Worm (Caenorhabditis elegans) whole organism, late embryonic: ENCODE results near the gene unc-97.

Experiments
- C08G9.2 ChIP-seq: sonication (generic microtip); optimal IDR thresholded peaks from 2 replicates; lab custom pipeline; 2016; ENCODE audit warnings: mild to moderate bottlenecking, missing genetic modification characterization, moderate library complexity, missing compliant biosample characterization
- C38D4.7 ChIP-seq: fragments of 200-800 bp; sonication (Bioruptor generic); optimal IDR thresholded peaks from 2 replicates; lab custom pipeline; 2018; ENCODE audit warnings: mild to moderate bottlenecking, missing genetic modification characterization, moderate library complexity, missing compliant biosample characterization
- F13H6.1 ChIP-seq: sonication (generic microtip); optimal IDR thresholded peaks from 2 replicates; lab custom pipeline; 2016; ENCODE audit warnings: missing genetic modification characterization, missing compliant biosample characterization
- K02D7.2 ChIP-seq: sonication (generic microtip); optimal IDR thresholded peaks from 2 replicates; lab custom pipeline; 2017; ENCODE audit warnings: mild to moderate bottlenecking, missing genetic modification characterization, missing compliant biosample characterization
- K09A11.1 ChIP-seq: sonication (generic microtip); optimal IDR thresholded peaks from 2 replicates; lab custom pipeline; 2017; ENCODE audit warnings: antibody characterized with exemption, mild to moderate bottlenecking, missing genetic modification characterization, missing compliant biosample characterization; ENCODE audit not compliant: insufficient read depth
- T23F11.4 ChIP-seq: fragments of 200-800 bp; sonication (Bioruptor generic); optimal IDR thresholded peaks from 2 replicates; lab custom pipeline; 2018; ENCODE audit warnings: mild to moderate bottlenecking, missing genetic modification characterization, missing compliant biosample characterization
- ama-1 ChIP-seq: fragments of 150-350 bp; optimal IDR thresholded peaks from 2 replicates; lab custom pipeline; 2014
- ceh-14 ChIP-seq: sonication (generic microtip); optimal IDR thresholded peaks from 2 replicates; lab custom pipeline; 2016; ENCODE audit warnings: missing genotype, missing genetic modification characterization, missing compliant biosample characterization
- ceh-18 ChIP-seq: sonication (generic microtip); optimal IDR thresholded peaks from 2 replicates; lab custom pipeline; 2016; ENCODE audit warnings: missing genetic modification characterization, missing compliant biosample characterization
- ceh-19 ChIP-seq: fragments of 200-800 bp; sonication (Bioruptor generic); optimal IDR thresholded peaks from 2 replicates; lab custom pipeline; 2018; ENCODE audit warnings: mild to moderate bottlenecking, missing genetic modification characterization, missing compliant biosample characterization
- ceh-22 ChIP-seq: sonication (generic microtip); optimal IDR thresholded peaks from 2 replicates; lab custom pipeline; 2017; ENCODE audit warnings: missing biosample characterization, missing genetic modification characterization
- ceh-24 ChIP-seq: sonication (generic microtip); optimal IDR thresholded peaks from 2 replicates; lab custom pipeline; 2016; ENCODE audit warnings: mild to moderate bottlenecking, missing genetic modification characterization, missing compliant biosample characterization
- ceh-30 ChIP-seq: fragments of 150-350 bp; optimal IDR thresholded peaks from 2 replicates; lab custom pipeline; 2014; ENCODE audit warnings: missing biosample characterization, missing genetic modification characterization
- ceh-34 ChIP-seq: sonication (generic microtip); optimal IDR thresholded peaks from 2 replicates; lab custom pipeline; 2016; ENCODE audit warnings: mild to moderate bottlenecking, missing genetic modification characterization, missing compliant biosample characterization
- ceh-45 ChIP-seq: fragments of 200-800 bp; sonication (Bioruptor generic); IDR thresholded peaks from 2 replicates; pipeline ENCODE4 v1.3.6; 2022; ENCODE audit warnings: missing genetic modification reagents, missing genetic modification characterization, missing compliant biosample characterization
- ceh-6 ChIP-seq: fragments of 200-800 bp; sonication (Bioruptor generic); optimal IDR thresholded peaks from 2 replicates; lab custom pipeline; 2018; ENCODE audit warnings: mild to moderate bottlenecking, missing genetic modification characterization, missing compliant biosample characterization
- ceh-9 ChIP-seq: sonication (generic microtip); optimal IDR thresholded peaks from 2 replicates; lab custom pipeline; 2016; ENCODE audit warnings: mild to moderate bottlenecking, missing genetic modification characterization, inconsistent platforms, missing compliant biosample characterization
- che-1 ChIP-seq: sonication (generic microtip); optimal IDR thresholded peaks from 2 replicates; lab custom pipeline; 2016; ENCODE audit warnings: mild to moderate bottlenecking, missing genetic modification characterization, missing compliant biosample characterization
- dmd-4 ChIP-seq: sonication (generic microtip); optimal IDR thresholded peaks from 2 replicates; lab custom pipeline; 2016; ENCODE audit warnings: borderline replicate concordance, missing genetic modification characterization, missing compliant biosample characterization
- elt-4 ChIP-seq: sonication (generic microtip); optimal IDR thresholded peaks from 2 replicates; lab custom pipeline; 2016; ENCODE audit warnings: missing genetic modification characterization, missing compliant biosample characterization
- eyg-1 ChIP-seq: sonication (generic microtip); optimal IDR thresholded peaks from 2 replicates; lab custom pipeline; 2016; ENCODE audit warnings: missing genotype, missing genetic modification characterization, missing compliant biosample characterization
- fkh-10 ChIP-seq: fragments of 150-350 bp; optimal IDR thresholded peaks from 2 replicates; lab custom pipeline; 2014; ENCODE audit warnings: missing biosample characterization, missing genetic modification reagents, missing genetic modification characterization
- fkh-6 ChIP-seq: sonication (generic microtip); optimal IDR thresholded peaks from 2 replicates; lab custom pipeline; 2016; ENCODE audit warnings: missing genetic modification characterization, missing compliant biosample characterization
- gmeb-2 ChIP-seq: sonication (generic microtip); optimal IDR thresholded peaks from 2 replicates; lab custom pipeline; 2016; ENCODE audit warnings: missing genetic modification characterization, inconsistent platforms, missing compliant biosample characterization
- hlh-13 ChIP-seq: fragments of 200-800 bp; sonication (Bioruptor generic); optimal IDR thresholded peaks from 2 replicates; lab custom pipeline; 2018; ENCODE audit warnings: mild to moderate bottlenecking, missing genetic modification characterization, missing compliant biosample characterization
- hlh-30 ChIP-seq: sonication (generic microtip); optimal IDR thresholded peaks from 2 replicates; lab custom pipeline; 2017; ENCODE audit warnings: antibody characterized with exemption, missing genetic modification characterization, missing compliant biosample characterization; ENCODE audit not compliant: insufficient read depth
- hlh-6 ChIP-seq: sonication (generic microtip); optimal IDR thresholded peaks from 2 replicates; lab custom pipeline; 2016; ENCODE audit warnings: missing genotype, missing genetic modification characterization, missing compliant biosample characterization
- lim-6 ChIP-seq: sonication (generic microtip); optimal IDR thresholded peaks from 2 replicates; lab custom pipeline; 2016; ENCODE audit warnings: missing genetic modification characterization, missing compliant biosample characterization
- madf-2 ChIP-seq: sonication (generic microtip); optimal IDR thresholded peaks from 2 replicates; lab custom pipeline; 2017; ENCODE audit warnings: missing genetic modification characterization, missing compliant biosample characterization
- mec-3 ChIP-seq: sonication (generic microtip); optimal IDR thresholded peaks from 2 replicates; lab custom pipeline; 2016; ENCODE audit warnings: borderline replicate concordance, missing genetic modification characterization, missing compliant biosample characterization
- nfya-1 ChIP-seq: sonication (generic microtip); optimal IDR thresholded peaks from 2 replicates; lab custom pipeline; 2017; ENCODE audit warnings: missing genetic modification characterization, mild to moderate bottlenecking, missing compliant biosample characterization, antibody characterized with exemption, moderate library complexity
- pat-9 ChIP-seq: fragments of 200-800 bp; sonication (Bioruptor generic); optimal IDR thresholded peaks from 2 replicates; lab custom pipeline; 2018; ENCODE audit warnings: mild to moderate bottlenecking, missing genetic modification characterization, moderate library complexity, missing compliant biosample characterization
- pha-2 ChIP-seq: sonication (generic microtip); optimal IDR thresholded peaks from 2 replicates; lab custom pipeline; 2017; ENCODE audit warnings: mild to moderate bottlenecking, missing genetic modification characterization, missing compliant biosample characterization
- pha-4 ChIP-seq: fragments of 150-350 bp; optimal IDR thresholded peaks from 2 replicates; lab custom pipeline; 2018; ENCODE audit warnings: missing biosample characterization, missing genetic modification reagents, missing genetic modification characterization
- ref-2 ChIP-seq: sonication (generic microtip); optimal IDR thresholded peaks from 2 replicates; lab custom pipeline; 2016; ENCODE audit warnings: missing genetic modification characterization, missing compliant biosample characterization
- rnt-1 ChIP-seq: sonication (generic microtip); optimal IDR thresholded peaks from 2 replicates; lab custom pipeline; 2016; ENCODE audit warnings: missing genetic modification characterization, missing compliant biosample characterization
- sdc-2 ChIP-seq: sonication (generic microtip); optimal IDR thresholded peaks from 2 replicates; lab custom pipeline; 2016; ENCODE audit warnings: missing genotype, missing genetic modification characterization, missing compliant biosample characterization
- sox-4 ChIP-seq: sonication (generic microtip); optimal IDR thresholded peaks from 2 replicates; lab custom pipeline; 2017; ENCODE audit warnings: mild to moderate bottlenecking, missing genetic modification characterization, inconsistent platforms, missing compliant biosample characterization
- syd-9 ChIP-seq: sonication (generic microtip); optimal IDR thresholded peaks from 2 replicates; lab custom pipeline; 2016; ENCODE audit warnings: mild to moderate bottlenecking, missing genetic modification characterization, moderate library complexity, missing compliant biosample characterization
- ttx-3 ChIP-seq: sonication (generic microtip); optimal IDR thresholded peaks from 2 replicates; lab custom pipeline; 2016; ENCODE audit warnings: missing genetic modification reagents, missing genetic modification characterization, missing compliant biosample characterization
- unc-3 ChIP-seq, 2 experiments: fragments of 200-800 bp in 1 of 2; sonication (Bioruptor generic) in 1 of 2; sonication (generic microtip) in 1 of 2; conservative IDR thresholded peaks in 1 of 2; optimal IDR thresholded peaks in 1 of 2; 2 replicates each; pipeline versions ENCODE4 v1.3.6 to Lab custom; 2016 to 2022; ENCODE audit warnings: missing compliant biosample characterization in 2 of 2, missing genetic modification characterization in 2 of 2, missing genetic modification reagents in 1 of 2
- unc-42 ChIP-seq: sonication (generic microtip); optimal IDR thresholded peaks from 2 replicates; lab custom pipeline; 2016; ENCODE audit warnings: missing genotype, missing genetic modification characterization, missing compliant biosample characterization
- unc-55 ChIP-seq: sonication (generic microtip); optimal IDR thresholded peaks from 2 replicates; lab custom pipeline; 2017; ENCODE audit warnings: missing biosample characterization, missing genetic modification reagents, missing genetic modification characterization
- unc-86 ChIP-seq: sonication (generic microtip); optimal IDR thresholded peaks from 2 replicates; lab custom pipeline; 2016; ENCODE audit warnings: missing genetic modification characterization, missing compliant biosample characterization
- zip-5 ChIP-seq: sonication (generic microtip); optimal IDR thresholded peaks from 2 replicates; lab custom pipeline; 2016; ENCODE audit warnings: missing genetic modification characterization, missing compliant biosample characterization

unc-97 gene

ce11 chrX:5567454-5567853, 25.5 kb upstream of the unc-97 start, which contains the start of gene mec-2:
mec-2 (plus strand) TSS chrX:5567754.
- TF ChIP-seq ceh-6 (GFP tag; lab: Kevin White, UChicago) = no peak
- no peak for TF ChIP-seq gmeb-2 (tag; lab: Kevin White, UChicago)

- TF ChIP-seq unc-86 (tag; lab: Kevin White, UChicago) (no peak), dmd-4 (tag; lab: Kevin White, UChicago) (no peak), C38D4.7 (GFP tag; lab: Kevin White, UChicago) (no peak), ceh-6 (GFP tag; lab: Kevin White, UChicago) (no peak), hlh-30 (no peak), ceh-19 (GFP tag; lab: Kevin White, UChicago) (no peak), ceh-9 (no peak), syd-9 (tag; lab: Kevin White, UChicago) (no peak), ceh-45 (GFP tag; lab: Robert Waterston, UW) (no peak), ceh-22 (no peak), zip-5 (tag; lab: Kevin White, UChicago) (no peak), ceh-24 (no peak), mec-3 (no peak), lim-6 (tag; lab: Kevin White, UChicago) (no peak), T23F11.4 (GFP tag; lab: Kevin White, UChicago) (no peak)
These were observed 20.3 kb upstream of the unc-97 start for ce11 chrX:5572638-5573037.

- TF ChIP-seq K09A11.1 (tag; lab: Kevin White, UChicago) (no peak), unc-42 (tag; lab: Kevin White, UChicago) (peak; percentile 52)
- TF ChIP-seq, all 69 proteins: peak for 1
These were observed 13.1 kb upstream of the unc-97 start for ce11 chrX:5579714-5580265.

- TF ChIP-seq hlh-6 (tag; lab: Kevin White, UChicago) (peak; percentile 40), ref-2 (tag; lab: Kevin White, UChicago) (peak; percentile 85), ceh-34 (tag; lab: Kevin White, UChicago) (peak; percentile 64), fkh-6 (tag; lab: Kevin White, UChicago) (peak; percentile 43), pat-9 (no peak), gmeb-2 (tag; lab: Kevin White, UChicago) (no peak), ttx-3 (no peak), sdc-2 (tag; lab: Kevin White, UChicago) (peak; percentile 65), ceh-14 (tag; lab: Kevin White, UChicago) (peak; percentile 22), ama-1 (lab: Kevin White, UChicago) (no peak), F13H6.1 (tag; lab: Kevin White, UChicago) (no peak), rnt-1 (tag; lab: Kevin White, UChicago) (peak; percentile 30), sox-4 (tag; lab: Kevin White, UChicago) (no peak), ceh-30 (tag; lab: Kevin White, UChicago) (no peak), eyg-1 (tag; lab: Kevin White, UChicago) (peak; percentile 2), ceh-19 (GFP tag; lab: Kevin White, UChicago) (peak; percentile 35), unc-55 (GFP tag; lab: Kevin White, UChicago) (no peak), mec-3 (no peak), C08G9.2 (tag; lab: Kevin White, UChicago) (no peak), ceh-45 (GFP tag; lab: Robert Waterston, UW) (no peak), hlh-13 (GFP tag; lab: Kevin White, UChicago) (no peak), unc-42 (tag; lab: Kevin White, UChicago) (peak; percentile 48), che-1 (tag; lab: Kevin White, UChicago) (no peak), unc-3 (GFP tag; conservative IDR thresholded peaks at IDR 0.05; lab: Robert Waterston, UW) (no peak), unc-3 (tag; optimal IDR thresholded peaks at IDR 0.05; lab: Kevin White, UChicago) (no peak), pha-4 (no peak), K02D7.2 (no peak), C38D4.7 (GFP tag; lab: Kevin White, UChicago) (no peak), T23F11.4 (GFP tag; lab: Kevin White, UChicago) (no peak), ceh-22 (no peak), pha-2 (tag; lab: Kevin White, UChicago) (peak; percentile 28), elt-4 (tag; lab: Kevin White, UChicago) (no peak), lim-6 (tag; lab: Kevin White, UChicago) (no peak), ceh-18 (tag; lab: Kevin White, UChicago) (peak; percentile 49), madf-2 (tag; lab: Kevin White, UChicago) (no peak), fkh-10 (GFP tag; lab: Kevin White, UChicago) (no peak), nfya-1 (peak; percentile 37)
These were observed 1.1 kb upstream of the unc-97 start for ce11 chrX:5591830-5592229.
